In the genomic region with DNA sequence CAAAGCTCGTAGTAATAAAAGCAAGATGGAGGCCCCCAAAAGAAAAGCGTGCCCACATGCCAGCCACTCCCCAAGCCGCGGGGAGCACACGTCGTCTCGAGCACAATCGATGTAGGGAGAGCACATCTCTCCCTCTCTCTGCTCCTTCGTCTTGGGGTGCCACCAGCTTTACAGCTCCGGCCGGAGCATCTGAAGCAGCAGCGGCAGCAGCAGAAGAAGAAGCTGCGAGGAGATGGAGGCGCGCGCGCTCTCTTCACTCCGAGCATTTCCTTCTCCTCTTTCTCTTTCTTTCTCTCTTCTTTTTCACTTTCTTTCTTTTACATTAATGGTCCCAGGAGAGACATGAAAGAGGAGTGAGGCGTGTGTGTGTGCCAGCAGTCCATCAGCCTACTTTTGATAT, we compare ENCODE assay signal across 2 worm cellular contexts.
TF ChIP-seq lines count a peak whose summit lies in the region.

No protein-coding gene starts in this region.

TF ChIP-seq in whole organism, L1 larva, 84 proteins besides CTCF, POLR2A, EP300 and RAD21 (continued from another document):
- TF ChIP-seq unc-86 (tag; optimal IDR thresholded peaks at IDR 0.05; lab: Kevin White, UChicago) (peak; percentile 57), nhr-47 (tag; optimal IDR thresholded peaks at IDR 0.05; lab: Kevin White, UChicago) (peak; percentile 70), dpl-1 (GFP tag; optimal IDR thresholded peaks at IDR 0.05; lab: Kevin White, UChicago) (no peak), efl-1 (optimal IDR thresholded peaks at IDR 0.05; lab: Kevin White, UChicago) (peak in 1 of 2 experiments; percentile 20), efl-1 (GFP tag; optimal IDR thresholded peaks at IDR 0.05 in 1 of 2; lab: Kevin White, UChicago) (peak in 1 of 2 experiments; percentile 92), pqm-1 (tag; optimal IDR thresholded peaks at IDR 0.05; lab: Kevin White, UChicago) (no peak), mdl-1 (tag; optimal IDR thresholded peaks at IDR 0.05; lab: Kevin White, UChicago) (peak in 1 of 2 experiments; percentile 31), nhr-28 (tag; optimal IDR thresholded peaks at IDR 0.05; lab: Kevin White, UChicago) (no peak), rnt-1 (tag; optimal IDR thresholded peaks at IDR 0.05; lab: Kevin White, UChicago) (peak; percentile 64), snpc-4 (tag; optimal IDR thresholded peaks at IDR 0.05; lab: Kevin White, UChicago) (no peak), mab-9 (GFP tag; IDR thresholded peaks at IDR 0.05; lab: Robert Waterston, UW) (no peak), elt-3 (tag; optimal IDR thresholded peaks at IDR 0.05; lab: Kevin White, UChicago) (no peak), grh-1 (GFP tag; IDR thresholded peaks at IDR 0.05; lab: Robert Waterston, UW) (no peak), tlp-1 (tag; optimal IDR thresholded peaks at IDR 0.05; lab: Kevin White, UChicago) (no peak), unc-98 (GFP tag; IDR thresholded peaks at IDR 0.05; lab: Robert Waterston, UW) (no peak), nhr-11 (tag; optimal IDR thresholded peaks at IDR 0.05; lab: Kevin White, UChicago) (no peak), unc-130 (tag; optimal IDR thresholded peaks at IDR 0.05; lab: Kevin White, UChicago) (no peak), ceh-82 (tag; optimal IDR thresholded peaks at IDR 0.05; lab: Kevin White, UChicago) (peak; percentile 4 to 51 (median 43)), nhr-77 (tag; optimal IDR thresholded peaks at IDR 0.05; lab: Kevin White, UChicago) (no peak), C34B4.2 (tag; optimal IDR thresholded peaks at IDR 0.05; lab: Kevin White, UChicago) (no peak), isw-1 (GFP tag; IDR thresholded peaks at IDR 0.05; lab: Robert Waterston, UW) (no peak; the same call in 1 of the 2 replicates), fkh-10 (GFP tag; optimal IDR thresholded peaks at IDR 0.05; lab: Kevin White, UChicago) (peak; percentile 79), ceh-63 (GFP tag; optimal IDR thresholded peaks at IDR 0.05; lab: Kevin White, UChicago) (no peak), lin-15B (tag; optimal IDR thresholded peaks at IDR 0.05; lab: Kevin White, UChicago) (no peak), lin-13 (GFP tag; optimal IDR thresholded peaks at IDR 0.05; lab: Kevin White, UChicago) (no peak), hlh-4 (tag; optimal IDR thresholded peaks at IDR 0.05; lab: Kevin White, UChicago) (no peak), fkh-4 (tag; optimal IDR thresholded peaks at IDR 0.05; lab: Kevin White, UChicago; ENCODE audit: borderline replicate concordance) (no peak), unc-30 (tag; optimal IDR thresholded peaks at IDR 0.05; lab: Kevin White, UChicago) (no peak), nhr-71 (tag; optimal IDR thresholded peaks at IDR 0.05; lab: Kevin White, UChicago) (peak; percentile 77), tbx-2 (tag; optimal IDR thresholded peaks at IDR 0.05; lab: Kevin White, UChicago) (peak; percentile 68), jun-1 (tag; optimal IDR thresholded peaks at IDR 0.05; lab: Kevin White, UChicago) (peak; percentile 11), ets-5 (GFP tag; IDR thresholded peaks at IDR 0.05; lab: Robert Waterston, UW) (no peak), F16B12.6 (tag; optimal IDR thresholded peaks at IDR 0.05; lab: Kevin White, UChicago) (no peak), sptf-1 (tag; optimal IDR thresholded peaks at IDR 0.05; lab: Kevin White, UChicago) (no peak), elt-2 (tag; optimal IDR thresholded peaks at IDR 0.05; lab: Kevin White, UChicago) (no peak), vab-15 (tag; optimal IDR thresholded peaks at IDR 0.05; lab: Kevin White, UChicago) (no peak), aly-2 (tag; optimal IDR thresholded peaks at IDR 0.05; lab: Kevin White, UChicago) (no peak), C16A3.4 (tag; optimal IDR thresholded peaks at IDR 0.05; lab: Kevin White, UChicago) (no peak), C04F5.9 (tag; optimal IDR thresholded peaks at IDR 0.05; lab: Kevin White, UChicago) (no peak), ztf-4 (tag; optimal IDR thresholded peaks at IDR 0.05; lab: Kevin White, UChicago) (peak; percentile 22), nhr-90 (tag; optimal IDR thresholded peaks at IDR 0.05; lab: Kevin White, UChicago; ENCODE audit: poor library complexity) (no peak), swsn-7 (tag; optimal IDR thresholded peaks at IDR 0.05; lab: Kevin White, UChicago) (peak; percentile 62), zag-1 (tag; optimal IDR thresholded peaks at IDR 0.05; lab: Kevin White, UChicago) (no peak), blmp-1 (tag; optimal IDR thresholded peaks at IDR 0.05; lab: Kevin White, UChicago) (no peak), lin-35 (GFP tag; optimal IDR thresholded peaks at IDR 0.05; lab: Kevin White, UChicago) (peak in 1 of 2 experiments; percentile 35), skn-1 (tag; optimal IDR thresholded peaks at IDR 0.05; lab: Kevin White, UChicago) (peak; percentile 86), ceh-88 (GFP tag; IDR thresholded peaks at IDR 0.05; lab: Robert Waterston, UW) (no peak), pag-3 (tag; optimal IDR thresholded peaks at IDR 0.05; lab: Kevin White, UChicago; ENCODE audit: borderline replicate concordance, insufficient read depth) (no peak), pax-3 (tag; optimal IDR thresholded peaks at IDR 0.05; lab: Kevin White, UChicago) (no peak), fos-1 (tag; optimal IDR thresholded peaks at IDR 0.05; lab: Kevin White, UChicago) (no peak), snu-23 (GFP tag; optimal IDR thresholded peaks at IDR 0.05; lab: Kevin White, UChicago) (peak; percentile 65), lin-14 (GFP tag; optimal IDR thresholded peaks at IDR 0.05; lab: Kevin White, UChicago) (peak; percentile 91), mep-1 (tag; optimal IDR thresholded peaks at IDR 0.05; lab: Kevin White, UChicago) (peak; percentile 42)

TF ChIP-seq in whole organism, L4 larva, 104 proteins besides CTCF, POLR2A, EP300 and RAD21 (continued from another document):
- TF ChIP-seq hlh-11 (tag; optimal IDR thresholded peaks at IDR 0.05; lab: Kevin White, UChicago) (peak; percentile 48), skn-1 (tag; optimal IDR thresholded peaks at IDR 0.05; lab: Kevin White, UChicago) (no peak), tra-1 (GFP tag; IDR thresholded peaks at IDR 0.05; lab: Robert Waterston, UW) (0 out of 2 replicates have a peak, but pooled peaks have one; percentile 7)
